Worm (Caenorhabditis elegans): ENCODE measurements around the gene M01B2.8.

DNA sequence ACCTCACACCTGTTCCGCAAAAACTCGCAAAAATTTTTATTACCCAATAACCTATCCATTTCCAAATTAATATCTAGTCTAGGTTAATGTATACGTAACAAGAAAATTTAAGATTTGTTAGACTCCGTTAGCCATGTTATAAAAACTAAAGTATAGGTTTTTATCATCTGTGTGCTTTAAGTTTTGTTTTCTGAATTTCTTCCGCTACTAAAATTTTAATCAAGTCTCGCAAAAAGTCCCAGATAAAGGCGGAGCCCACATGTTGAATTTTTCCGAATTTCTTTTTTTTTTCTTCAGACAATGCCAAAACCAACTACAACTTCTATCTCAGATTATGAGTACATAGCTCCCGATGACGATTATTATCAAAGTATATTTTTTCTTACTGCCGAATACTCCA, 27.8 kb upstream of the M01B2.8 start, which contains the start of gene srw-13:
- TF ChIP-seq W03F9.2 (tag; optimal IDR thresholded peaks at IDR 0.05) (no peak), him-1 (tag; optimal IDR thresholded peaks at IDR 0.05) (no peak), dao-5 (tag; optimal IDR thresholded peaks at IDR 0.05) (no peak)
